Fruit fly (Drosophila melanogaster) Kc167 (cell line): ENCODE measurements around the gene CG34357.

ENCODE experiments used
- Myc ChIP-seq: fragments of >200 bp; optimal IDR thresholded peaks from 2 replicates; lab custom pipeline; 2017; ENCODE audit warnings: missing external identifiers
- Sin3A ChIP-seq: fragments of >200 bp; optimal IDR thresholded peaks from 2 replicates; lab custom pipeline; 2018; ENCODE audit warnings: missing external identifiers
- h ChIP-seq: fragments of >200 bp; optimal IDR thresholded peaks from 3 replicates; lab custom pipeline; 2018; ENCODE audit warnings: missing external identifiers
- insv ChIP-seq: fragments of >200 bp; optimal IDR thresholded peaks from 3 replicates; lab custom pipeline; 2018; ENCODE audit warnings: missing external identifiers
- psq ChIP-seq: fragments of >200 bp; optimal IDR thresholded peaks from 2 replicates; lab custom pipeline; 2017; ENCODE audit warnings: missing external identifiers
- ttk ChIP-seq: sonication (Bioruptor generic); optimal IDR thresholded peaks from 2 replicates; lab custom pipeline; 2017; ENCODE audit warnings: missing external identifiers

Gene CG34357

DNA sequence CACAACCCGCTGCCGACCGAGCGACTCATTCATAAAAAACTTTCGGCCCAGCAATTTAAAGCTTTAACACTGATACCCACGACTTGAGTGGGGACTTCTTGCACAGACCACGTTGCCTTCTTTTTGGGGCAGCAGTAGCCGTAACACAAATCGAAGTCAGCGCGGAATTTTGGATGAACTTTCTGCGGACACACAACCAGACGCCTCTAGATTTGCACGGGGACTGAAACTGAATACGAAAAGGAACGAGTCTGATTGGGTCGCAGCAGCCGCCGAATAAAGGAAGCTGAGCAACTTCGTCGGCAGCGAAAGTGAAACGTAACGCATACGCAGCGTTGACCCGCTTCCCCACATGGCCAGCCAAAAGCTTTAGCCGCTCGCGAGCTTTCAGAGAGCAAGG, at the start of gene CG34357:
TSS of gene CG34357 (minus strand) at position 206 of the 400 bp plus-strand sequence.
- TF ChIP-seq ttk (no peak), psq (lab: Kevin White, UChicago) (no peak)

DNA sequence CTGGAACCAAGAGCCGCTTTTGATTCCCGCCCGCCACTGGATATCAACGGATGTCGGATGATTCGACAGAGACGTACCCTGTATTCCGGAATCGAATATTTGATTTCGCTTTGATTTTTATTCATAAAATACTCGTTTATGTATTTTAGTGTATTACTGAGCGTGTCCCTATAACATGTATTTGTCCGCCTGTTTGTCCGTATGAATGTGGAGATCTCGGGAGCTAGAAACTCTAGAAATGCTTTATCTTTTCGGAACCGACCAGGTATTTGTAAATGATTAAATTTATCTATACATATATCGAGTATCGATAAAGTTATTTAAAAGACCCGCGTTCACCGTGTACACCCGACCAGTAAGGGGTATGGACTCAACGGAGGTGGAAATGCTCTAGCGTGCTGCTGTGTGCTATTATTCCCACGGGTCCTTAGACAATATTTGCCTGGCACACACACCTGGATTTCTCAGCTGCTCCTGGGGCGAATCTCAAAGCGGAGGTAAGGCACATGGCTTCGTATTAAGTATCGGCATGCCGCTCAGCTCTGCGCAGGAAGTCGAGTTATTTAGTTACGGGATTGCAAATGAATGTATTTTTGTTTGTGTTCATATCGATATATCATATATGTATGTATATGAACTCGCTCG, 44.1 kb upstream of the CG34357 start:
- TF ChIP-seq psq (lab: Kevin White, UChicago): no peak
- TF ChIP-seq h (lab: Kevin White, UChicago): no peak
- TF ChIP-seq insv (lab: Kevin White, UChicago): no peak
- TF ChIP-seq ttk: no peak
- no peak for TF ChIP-seq Myc (lab: Kevin White, UChicago)
- TF ChIP-seq Sin3A (lab: Kevin White, UChicago): no peak

DNA sequence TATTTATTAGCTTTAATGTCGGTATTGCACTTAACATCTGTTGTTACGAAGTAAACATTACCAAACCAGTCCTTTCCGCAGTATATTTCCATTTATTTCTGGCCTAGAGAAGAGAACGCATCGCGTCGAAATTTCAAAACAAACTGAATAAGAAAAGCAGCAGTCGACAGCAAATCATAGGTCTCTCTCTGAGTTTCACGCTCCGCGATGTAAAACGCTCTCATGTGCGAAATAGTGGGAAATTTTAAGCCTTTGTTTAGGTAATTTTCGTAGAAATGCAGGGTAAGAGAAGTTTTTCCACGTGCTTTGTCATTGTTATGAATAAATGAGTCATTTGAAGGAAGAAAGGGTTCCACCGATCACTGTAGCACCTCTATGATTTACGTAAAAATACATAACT, 41.8 kb upstream of the CG34357 start:
- TF ChIP-seq Sin3A (lab: Kevin White, UChicago) (no peak), ttk (no peak), Myc (lab: Kevin White, UChicago) (no peak), insv (lab: Kevin White, UChicago) (no peak), psq (lab: Kevin White, UChicago) (no peak), h (lab: Kevin White, UChicago) (no peak)

DNA sequence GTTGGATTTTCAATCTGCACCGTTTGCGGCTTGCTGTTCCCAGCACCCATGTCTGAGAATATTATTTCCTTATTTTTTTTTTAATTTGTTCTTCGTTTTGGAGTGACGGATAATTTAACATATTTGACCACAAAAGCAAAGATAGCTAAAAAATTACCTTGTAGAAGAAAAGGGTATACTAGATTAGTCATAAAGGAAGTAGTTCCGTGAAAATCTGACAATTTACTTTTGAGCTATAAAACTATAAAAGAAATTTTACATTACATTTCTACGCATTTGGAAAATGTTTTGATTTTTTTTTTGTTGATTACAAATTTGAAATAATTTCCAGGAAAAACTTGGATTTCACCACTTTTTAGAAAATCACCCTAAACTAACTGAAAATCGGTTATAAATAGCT, 20.7 kb upstream of the CG34357 start, which contains the start of gene CG32945:
TSS of gene CG32945 (minus strand) at position 101 of the 400 bp plus-strand sequence.
- TF ChIP-seq insv (lab: Kevin White, UChicago) (no peak), psq (lab: Kevin White, UChicago) (no peak), h (lab: Kevin White, UChicago) (no peak), Sin3A (lab: Kevin White, UChicago) (no peak), Myc (lab: Kevin White, UChicago) (no peak), ttk (no peak)

DNA sequence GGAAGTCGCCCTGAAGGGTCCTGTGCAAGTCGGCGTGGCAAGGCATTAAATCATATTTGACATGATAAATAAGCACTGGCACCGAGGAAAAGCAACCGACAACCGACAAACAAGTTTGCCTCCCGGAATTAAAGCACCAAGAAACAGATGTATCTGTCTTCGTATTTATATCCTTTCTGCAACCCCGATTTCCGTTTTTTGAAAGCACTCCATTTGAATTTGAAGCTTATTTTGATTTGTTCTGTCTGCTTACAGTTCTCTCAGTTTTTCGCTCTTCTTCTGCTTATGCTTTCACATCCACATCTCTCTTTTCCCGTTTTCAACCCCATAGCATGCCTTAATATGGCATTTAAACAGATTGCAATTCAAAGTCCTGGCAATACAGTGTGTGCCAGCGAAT, 4.3 kb downstream of the CG34357 start:
- TF ChIP-seq Myc (lab: Kevin White, UChicago): no peak
- no peak for TF ChIP-seq ttk
- TF ChIP-seq psq (lab: Kevin White, UChicago): no peak
- no peak for TF ChIP-seq Sin3A (lab: Kevin White, UChicago)
- no peak for TF ChIP-seq insv (lab: Kevin White, UChicago)

DNA sequence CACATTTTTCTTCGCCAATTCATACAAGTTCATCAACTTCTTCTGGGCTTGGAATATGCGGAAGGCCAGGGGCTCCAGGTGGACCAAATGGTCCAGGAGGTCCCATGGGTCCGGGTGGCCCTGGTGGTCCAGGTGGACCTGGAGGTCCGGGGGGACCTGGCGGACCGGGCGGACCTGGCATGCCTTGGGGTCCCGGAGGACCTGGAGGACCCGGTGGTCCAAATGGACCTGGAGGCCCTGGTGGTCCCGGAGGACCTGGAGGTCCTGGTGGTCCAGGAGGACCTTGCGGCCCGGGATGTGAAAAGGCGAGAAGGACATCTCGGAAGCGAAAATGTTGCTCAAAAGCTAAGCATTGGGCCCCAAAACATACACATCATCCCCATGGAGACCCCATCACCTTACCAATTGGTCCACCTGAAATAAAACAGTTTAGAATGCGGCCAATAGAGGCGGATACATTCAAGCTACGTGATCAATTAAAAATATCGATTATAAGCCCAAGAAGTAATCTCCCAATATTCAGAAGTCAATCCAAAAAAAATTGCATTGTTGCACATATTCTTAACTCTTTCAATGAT, 15.2 kb downstream of the CG34357 start:
- no peak for TF ChIP-seq ttk
- no peak for TF ChIP-seq h (lab: Kevin White, UChicago)
- no peak for TF ChIP-seq Sin3A (lab: Kevin White, UChicago)
- no peak for TF ChIP-seq psq (lab: Kevin White, UChicago)
- no peak for TF ChIP-seq Myc (lab: Kevin White, UChicago)
- no peak for TF ChIP-seq insv (lab: Kevin White, UChicago)

DNA sequence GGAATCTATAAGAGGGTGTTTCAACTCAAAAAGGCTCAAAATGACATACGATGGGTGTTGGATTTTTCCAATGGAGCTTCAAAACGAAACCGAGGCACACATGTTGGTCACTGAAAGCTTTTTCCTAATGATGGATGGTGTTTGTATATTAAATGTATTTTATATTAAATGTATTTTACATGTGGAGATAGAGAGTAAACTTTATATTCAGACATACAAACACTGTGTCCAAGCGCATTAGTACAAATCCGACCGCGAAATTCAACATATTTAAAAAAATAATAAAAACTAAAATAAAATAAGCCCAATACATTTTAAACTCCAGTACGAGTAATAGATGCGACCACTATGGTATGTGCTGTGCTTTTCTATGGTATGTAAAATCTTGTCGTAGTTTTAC, 16.8 kb downstream of the CG34357 start, which contains the start of gene Mur82C:
TSS of gene Mur82C (plus strand) at position 301 of the 400 bp plus-strand sequence.
- TF ChIP-seq Sin3A (lab: Kevin White, UChicago) (no peak), ttk (no peak), Myc (lab: Kevin White, UChicago) (no peak), h (lab: Kevin White, UChicago) (no peak), psq (lab: Kevin White, UChicago) (no peak), insv (lab: Kevin White, UChicago) (no peak)

DNA sequence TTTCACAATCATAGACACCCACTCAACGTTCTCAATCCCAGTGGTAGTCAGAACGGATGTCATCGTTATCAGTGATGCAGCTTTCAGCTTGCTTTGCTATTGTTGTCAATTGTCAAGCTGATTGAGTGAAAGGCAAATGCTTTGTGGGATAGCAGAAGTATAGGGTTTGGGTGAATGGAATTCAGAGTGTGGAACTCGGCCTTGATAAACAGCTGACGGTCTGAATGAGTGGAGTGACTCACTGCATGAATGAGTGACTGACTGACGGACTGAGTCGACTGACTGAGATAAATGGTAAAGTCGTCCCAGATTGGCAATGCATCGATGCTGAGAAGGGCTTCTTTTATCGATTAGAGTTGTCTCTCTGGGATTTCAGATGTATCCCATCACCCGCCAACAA, 26.9 kb downstream of the CG34357 start:
- TF ChIP-seq Myc (lab: Kevin White, UChicago) (no peak), insv (lab: Kevin White, UChicago) (no peak), ttk (no peak), Sin3A (lab: Kevin White, UChicago) (no peak), h (lab: Kevin White, UChicago) (no peak), psq (lab: Kevin White, UChicago) (no peak)

DNA sequence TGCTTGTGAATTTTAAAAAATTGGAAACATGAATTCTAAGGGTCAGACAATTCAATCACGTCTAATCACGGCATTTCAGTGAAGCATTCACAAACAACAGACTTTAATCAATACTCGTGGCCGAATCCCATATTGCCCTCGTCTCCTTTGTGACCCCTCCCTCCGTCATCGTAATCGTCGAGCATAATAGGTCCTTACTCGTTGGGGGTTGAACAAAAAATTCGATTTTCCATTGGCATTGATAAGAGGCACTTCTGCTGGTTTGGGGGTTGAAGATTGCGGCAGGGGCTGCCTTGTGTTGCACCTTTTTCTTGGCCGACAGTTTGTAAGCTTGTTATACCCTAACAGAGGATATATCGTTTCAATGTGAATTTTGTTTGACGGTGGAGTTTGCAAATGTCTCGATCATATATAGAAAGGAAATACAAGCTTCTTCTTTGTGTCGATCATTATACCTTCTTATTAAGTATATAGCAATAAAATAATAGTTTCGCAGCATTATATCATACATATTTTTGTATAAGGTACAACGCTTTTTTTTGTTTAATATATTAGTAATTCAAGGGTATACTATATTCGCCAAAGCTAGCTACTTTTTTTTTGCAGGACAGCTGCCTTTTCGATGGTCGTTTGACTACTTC, 33.6 kb downstream of the CG34357 start:
- TF ChIP-seq Myc (lab: Kevin White, UChicago) (no peak), insv (lab: Kevin White, UChicago) (no peak), Sin3A (lab: Kevin White, UChicago) (no peak), psq (lab: Kevin White, UChicago) (no peak), h (lab: Kevin White, UChicago) (no peak), ttk (no peak)

DNA sequence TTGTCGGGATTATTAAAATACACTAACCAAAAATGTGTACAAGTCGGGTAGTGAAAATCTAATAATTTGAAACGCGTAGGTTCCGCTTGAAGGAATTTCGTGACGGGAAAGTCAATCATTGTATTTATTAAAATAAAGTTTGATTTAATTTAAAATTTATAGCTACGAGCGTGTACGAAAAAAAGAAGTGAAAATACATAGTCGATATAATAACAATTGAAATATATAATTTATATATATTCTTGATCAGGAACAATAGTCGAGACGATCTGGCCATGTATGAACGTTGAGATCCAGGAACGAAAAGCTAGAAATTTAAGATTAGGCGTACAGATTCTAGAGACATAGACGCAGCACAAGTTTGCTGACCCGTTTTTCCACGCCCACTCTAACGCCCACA, 51.6 kb downstream of the CG34357 start, which contains the start of gene CG34425:
TSS of gene CG34425 (minus strand) at position 101 of the 400 bp plus-strand sequence.
- TF ChIP-seq Sin3A (lab: Kevin White, UChicago): no peak
- no peak for TF ChIP-seq ttk
- TF ChIP-seq Myc (lab: Kevin White, UChicago): no peak
- no peak for TF ChIP-seq insv (lab: Kevin White, UChicago)
- no peak for TF ChIP-seq h (lab: Kevin White, UChicago)
- TF ChIP-seq psq (lab: Kevin White, UChicago): no peak

DNA sequence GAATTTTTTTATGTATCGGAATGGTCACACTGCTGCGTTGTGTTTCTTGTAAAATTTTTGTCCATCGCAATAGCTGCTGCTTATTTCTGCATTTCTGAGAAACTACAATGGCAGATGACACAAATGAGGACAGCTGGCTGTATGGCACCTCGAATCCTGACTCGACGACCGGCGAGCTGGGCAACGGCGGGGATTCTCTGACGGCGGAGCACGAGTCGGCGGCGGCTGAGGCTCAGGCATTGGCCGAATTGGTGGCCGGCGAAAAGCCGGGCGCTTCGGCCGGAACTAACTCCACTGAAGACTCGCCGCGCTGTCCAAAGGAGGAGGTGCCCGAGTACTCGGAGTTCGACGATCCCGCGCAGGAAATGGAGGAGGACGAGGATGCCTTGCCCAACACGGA, 72.9 kb downstream of the CG34357 start, which contains the start of gene Fip1:
TSS of gene Fip1 (plus strand) at position 10 of the 400 bp plus-strand sequence.
- TF ChIP-seq Sin3A (lab: Kevin White, UChicago): no peak
- no peak for TF ChIP-seq ttk
- TF ChIP-seq h (lab: Kevin White, UChicago): no peak
- TF ChIP-seq insv (lab: Kevin White, UChicago): no peak
- no peak for TF ChIP-seq Myc (lab: Kevin White, UChicago)
